Worm (Caenorhabditis elegans): ENCODE data around the gene rol-6.

ce11 chrII:8766897-8767296, 34.0 kb downstream of the rol-6 start, which contains the start of gene pah-1:
- TF ChIP-seq him-1 (tag; optimal IDR thresholded peaks at IDR 0.05) (no peak), W03F9.2 (tag; optimal IDR thresholded peaks at IDR 0.05) (no peak), dao-5 (tag; optimal IDR thresholded peaks at IDR 0.05) (no peak)
